Worm (Caenorhabditis elegans) whole organism, L1 larva: Measurements from ENCODE around the gene sur-7.

Experiments used
- C04F5.9 ChIP-seq: sonication (generic microtip); optimal IDR thresholded peaks from 2 replicates; lab custom pipeline; 2016; ENCODE audit warnings: missing genetic modification characterization, missing compliant biosample characterization
- C34B4.2 ChIP-seq: sonication (generic microtip); optimal IDR thresholded peaks from 2 replicates; lab custom pipeline; 2017; ENCODE audit warnings: mild to moderate bottlenecking, missing genetic modification characterization, missing compliant biosample characterization
- Y116A8C.19 ChIP-seq: sonication (generic microtip); optimal IDR thresholded peaks from 2 replicates; lab custom pipeline; 2016; ENCODE audit warnings: missing compliant biosample characterization, missing genetic modification characterization, borderline replicate concordance
- ama-1 ChIP-seq: fragments of 150-350 bp; optimal IDR thresholded peaks from 2 replicates; lab custom pipeline; 2014
- ceh-63 ChIP-seq: fragments of 200-800 bp; sonication (Bioruptor generic); optimal IDR thresholded peaks from 2 replicates; lab custom pipeline; 2018; ENCODE audit warnings: mild to moderate bottlenecking, missing genetic modification characterization, missing compliant biosample characterization
- ceh-90 ChIP-seq: sonication (generic microtip); optimal IDR thresholded peaks from 2 replicates; lab custom pipeline; 2016; ENCODE audit warnings: missing genetic modification characterization, missing compliant biosample characterization
- elt-2 ChIP-seq: sonication (generic microtip); optimal IDR thresholded peaks from 2 replicates; lab custom pipeline; 2016; ENCODE audit warnings: missing genetic modification characterization, mild to moderate bottlenecking, inconsistent platforms, missing compliant biosample characterization, missing genetic modification reagents
- elt-3 ChIP-seq, 6 experiments: fragments of 150-350 bp in 1 of 6; sonication (generic microtip); optimal IDR thresholded peaks; 2 replicates each; lab custom pipeline; 2017 to 2018; ENCODE audit warnings: missing biosample characterization in 6 of 6, missing genetic modification characterization in 6 of 6, inconsistent platforms in 1 of 6
- fkh-10 ChIP-seq: sonication (generic microtip); optimal IDR thresholded peaks from 2 replicates; lab custom pipeline; 2017; ENCODE audit warnings: missing biosample characterization, missing genetic modification reagents, missing genetic modification characterization
- fkh-8 ChIP-seq: sonication (generic microtip); optimal IDR thresholded peaks from 2 replicates; lab custom pipeline; 2016; ENCODE audit warnings: mild to moderate bottlenecking, missing genetic modification characterization, missing compliant biosample characterization
- fos-1 ChIP-seq: fragments of 150-350 bp; optimal IDR thresholded peaks from 2 replicates; lab custom pipeline; 2014; ENCODE audit warnings: missing biosample characterization, missing genetic modification characterization
- grh-1 ChIP-seq: fragments of 200-800 bp; sonication (Bioruptor generic); IDR thresholded peaks from 2 replicates; pipeline ENCODE4 v1.3.6; 2022; ENCODE audit warnings: missing genetic modification reagents, missing genetic modification characterization, missing compliant biosample characterization
- hlh-17 ChIP-seq: fragments of 200-800 bp; sonication (Bioruptor generic); optimal IDR thresholded peaks from 2 replicates; lab custom pipeline; 2018; ENCODE audit warnings: missing genetic modification characterization, mild to moderate bottlenecking, missing compliant biosample characterization, moderate library complexity, borderline replicate concordance
- hpl-2 ChIP-seq: fragments of 150-350 bp; optimal IDR thresholded peaks from 2 replicates; lab custom pipeline; 2014; ENCODE audit warnings: missing biosample characterization, missing genetic modification reagents, missing genetic modification characterization
- isw-1 ChIP-seq: fragments of 200-800 bp; sonication (Bioruptor generic); IDR thresholded peaks from 2 replicates; pipeline ENCODE4 v1.3.6; 2022; ENCODE audit warnings: missing genetic modification characterization, missing compliant biosample characterization
- lin-14 ChIP-seq: fragments of 200-800 bp; sonication (Bioruptor generic); optimal IDR thresholded peaks from 2 replicates; lab custom pipeline; 2018; ENCODE audit warnings: mild to moderate bottlenecking, missing genetic modification characterization, moderate library complexity, missing compliant biosample characterization
- lin-35 ChIP-seq, 2 experiments: fragments of 150-350 bp; optimal IDR thresholded peaks; 2 replicates each; lab custom pipeline; 2014; ENCODE audit warnings: missing biosample characterization in 2 of 2, missing genetic modification characterization in 2 of 2, missing genetic modification reagents in 2 of 2
- lir-3 ChIP-seq: sonication (generic microtip); optimal IDR thresholded peaks from 2 replicates; lab custom pipeline; 2016; ENCODE audit warnings: mild to moderate bottlenecking, missing genetic modification characterization, moderate library complexity, missing compliant biosample characterization; ENCODE audit not compliant: poor library complexity
- nhr-11 ChIP-seq: fragments of 150-350 bp; optimal IDR thresholded peaks from 2 replicates; lab custom pipeline; 2014; ENCODE audit warnings: missing biosample characterization, missing genetic modification characterization
- nhr-20 ChIP-seq: sonication (generic microtip); optimal IDR thresholded peaks from 2 replicates; lab custom pipeline; 2016; ENCODE audit warnings: mild to moderate bottlenecking, missing genetic modification characterization, missing compliant biosample characterization
- nhr-47 ChIP-seq: sonication (generic microtip); optimal IDR thresholded peaks from 2 replicates; lab custom pipeline; 2016; ENCODE audit warnings: mild to moderate bottlenecking, missing genetic modification characterization, moderate library complexity, missing compliant biosample characterization
- nhr-71 ChIP-seq: sonication (generic microtip); optimal IDR thresholded peaks from 2 replicates; lab custom pipeline; 2016; ENCODE audit warnings: mild to moderate bottlenecking, missing genetic modification characterization, moderate library complexity, missing compliant biosample characterization
- nhr-76 ChIP-seq: sonication (generic microtip); optimal IDR thresholded peaks from 2 replicates; lab custom pipeline; 2017; ENCODE audit warnings: missing biosample characterization, missing genetic modification characterization
- nhr-77 ChIP-seq: fragments of 150-350 bp; optimal IDR thresholded peaks from 2 replicates; lab custom pipeline; 2014; ENCODE audit warnings: missing biosample characterization, missing genetic modification characterization
- nhr-85 ChIP-seq: sonication (generic microtip); peaks from one replicate; lab custom pipeline; 2016; ENCODE audit warnings: missing genetic modification characterization, inconsistent platforms, missing compliant biosample characterization
- nhr-90 ChIP-seq: sonication (generic microtip); optimal IDR thresholded peaks from 2 replicates; lab custom pipeline; 2016; ENCODE audit warnings: mild to moderate bottlenecking, missing genetic modification characterization, missing compliant biosample characterization; ENCODE audit not compliant: poor library complexity
- pqm-1 ChIP-seq: sonication (generic microtip); optimal IDR thresholded peaks from 3 replicates; lab custom pipeline; 2017; ENCODE audit warnings: missing biosample characterization, missing genetic modification characterization
- sup-37 ChIP-seq: fragments of 200-800 bp; sonication (Bioruptor generic); optimal IDR thresholded peaks from 2 replicates; lab custom pipeline; 2018; ENCODE audit warnings: mild to moderate bottlenecking, missing genetic modification characterization, missing compliant biosample characterization
- tbx-2 ChIP-seq: sonication (generic microtip); optimal IDR thresholded peaks from 2 replicates; lab custom pipeline; 2016; ENCODE audit warnings: missing genetic modification characterization, missing compliant biosample characterization
- unc-130 ChIP-seq: fragments of 150-350 bp; optimal IDR thresholded peaks from 2 replicates; lab custom pipeline; 2017; ENCODE audit warnings: missing biosample characterization, missing genetic modification characterization, inconsistent platforms
- unc-86 ChIP-seq: sonication (generic microtip); optimal IDR thresholded peaks from 2 replicates; lab custom pipeline; 2016; ENCODE audit warnings: missing genetic modification characterization, missing compliant biosample characterization
- xbp-1 ChIP-seq: sonication (generic microtip); optimal IDR thresholded peaks from 2 replicates; lab custom pipeline; 2016; ENCODE audit warnings: missing genetic modification characterization, missing compliant biosample characterization
- ztf-11 ChIP-seq, 2 experiments: sonication (generic microtip); optimal IDR thresholded peaks; 2 replicates each; lab custom pipeline; 2016 to 2017; ENCODE audit warnings: missing genetic modification characterization in 2 of 2, missing biosample characterization in 1 of 2, missing compliant biosample characterization in 1 of 2

sur-7 gene

ce11 chrX:16342256-16342655 lies 34.1 kb upstream of the sur-7 start (continued):
- TF ChIP-seq nhr-76, result no peak
- no peak for TF ChIP-seq nhr-85 (tag; lab: Kevin White, UChicago)
- TF ChIP-seq ztf-11 (tag; optimal IDR thresholded peaks at IDR 0.05; lab: Kevin White, UChicago), result no peak
- TF ChIP-seq grh-1 (GFP tag; lab: Robert Waterston, UW), result no peak
- TF ChIP-seq hpl-2 (GFP tag; lab: Kevin White, UChicago), result no peak
- no peak for TF ChIP-seq unc-130 (tag; lab: Kevin White, UChicago)
- no peak for TF ChIP-seq Y116A8C.19 (tag; lab: Kevin White, UChicago)
- no peak for TF ChIP-seq sup-37 (GFP tag; lab: Kevin White, UChicago)
- no peak for TF ChIP-seq pqm-1
- TF ChIP-seq ceh-63 (GFP tag; lab: Kevin White, UChicago), result no peak
- TF ChIP-seq ceh-90 (tag; lab: Kevin White, UChicago), result no peak
- no peak for TF ChIP-seq C04F5.9 (tag; lab: Kevin White, UChicago)
- TF ChIP-seq nhr-47 (tag; lab: Kevin White, UChicago), result no peak

ce11 chrX:16343885-16344640 lies 32.3 kb upstream of the sur-7 start:
- TF ChIP-seq fkh-8 (tag; lab: Kevin White, UChicago) (no peak), tbx-2 (tag; lab: Kevin White, UChicago) (no peak)

ce11 chrX:16345296-16345695 lies 31.1 kb upstream of the sur-7 start:
- TF ChIP-seq fkh-10 (GFP tag; lab: Kevin White, UChicago), result peak; percentile 15
- TF ChIP-seq nhr-11 (tag; lab: Kevin White, UChicago), result no peak

ce11 chrX:16346212-16346883 lies 30.0 kb upstream of the sur-7 start:
- no peak for TF ChIP-seq ama-1 (lab: Kevin White, UChicago)
- TF ChIP-seq nhr-71 (tag; lab: Kevin White, UChicago), result peak; percentile 18
- TF ChIP-seq xbp-1 (tag; lab: Kevin White, UChicago), result no peak
- no peak for TF ChIP-seq nhr-47 (tag; lab: Kevin White, UChicago)
- peak in 1 of 2 experiments; percentile 22 for TF ChIP-seq lin-35 (GFP tag; optimal IDR thresholded peaks at IDR 0.05; lab: Kevin White, UChicago)
- TF ChIP-seq fos-1 (tag; lab: Kevin White, UChicago), result no peak
- no peak for TF ChIP-seq elt-3 (tag; optimal IDR thresholded peaks at IDR 0.05; lab: Kevin White, UChicago)
- TF ChIP-seq grh-1 (GFP tag; lab: Robert Waterston, UW), result no peak
- TF ChIP-seq lir-3 (tag; lab: Kevin White, UChicago), result no peak
- TF ChIP-seq nhr-20, result peak; percentile 7
- no peak for TF ChIP-seq unc-86 (tag; lab: Kevin White, UChicago)
- TF ChIP-seq lin-14 (GFP tag; lab: Kevin White, UChicago), result no peak
- no peak for TF ChIP-seq hlh-17 (GFP tag; lab: Kevin White, UChicago)
- TF ChIP-seq elt-2, result peak; percentile 88
- TF ChIP-seq nhr-77, result no peak
- peak; percentile 1 for TF ChIP-seq nhr-90 (tag; lab: Kevin White, UChicago)
- TF ChIP-seq isw-1 (GFP tag; lab: Robert Waterston, UW), result no peak
- no peak for TF ChIP-seq C34B4.2
